Fruit fly (Drosophila melanogaster) whole organism, embryonic: ENCODE measurements around the gene eIF3i.

ENCODE experiments used
- Atf-2 ChIP-seq: fragments of 200-800 bp; sonication (Bioruptor generic); optimal IDR thresholded peaks from 2 replicates; lab custom pipeline; 2016; ENCODE audit warnings: missing biosample characterization, missing genetic modification characterization
- B-H2 ChIP-seq: fragments of 200-800 bp; sonication (Bioruptor generic); optimal IDR thresholded peaks from 2 replicates; lab custom pipeline; 2018; ENCODE audit warnings: missing biosample characterization, mild to moderate bottlenecking, missing genetic modification characterization
- CG1024 ChIP-seq: fragments of 200-800 bp; sonication (Bioruptor generic); IDR thresholded peaks from 2 replicates; pipeline ENCODE4 v1.3.6; 2022; ENCODE audit warnings: missing biosample characterization, missing genetic modification characterization
- CG10321 ChIP-seq: fragments of 200-800 bp; sonication (Bioruptor generic); IDR thresholded peaks from 2 replicates; pipeline ENCODE4 v1.3.6; 2022; ENCODE audit warnings: missing biosample characterization, missing genetic modification characterization
- CG12236 ChIP-seq: fragments of 200-800 bp; sonication (Bioruptor generic); optimal IDR thresholded peaks from 2 replicates; lab custom pipeline; 2016; ENCODE audit warnings: missing biosample characterization, missing genetic modification characterization
- CG13287 ChIP-seq: fragments of 200-800 bp; sonication (Bioruptor generic); IDR thresholded peaks from 2 replicates; pipeline ENCODE4 v1.3.6; 2022; ENCODE audit warnings: missing biosample characterization, missing genetic modification characterization; ENCODE audit not compliant: partially characterized antibody
- CG13296 ChIP-seq: fragments of 200-800 bp; sonication (Bioruptor generic); optimal IDR thresholded peaks from 3 replicates; lab custom pipeline; 2018; ENCODE audit warnings: missing biosample characterization, mild to moderate bottlenecking, missing genetic modification characterization
- CG13624 ChIP-seq: fragments of 200-800 bp; sonication (Bioruptor generic); optimal IDR thresholded peaks from 2 replicates; lab custom pipeline; 2016; ENCODE audit warnings: missing biosample characterization, missing genetic modification characterization
- CG14050 ChIP-seq: fragments of 200-800 bp; sonication (Bioruptor generic); IDR thresholded peaks from 3 replicates; pipeline ENCODE4 v1.3.6; 2022; ENCODE audit warnings: missing biosample characterization, missing genetic modification characterization
- CG15479 ChIP-seq: fragments of 200-800 bp; sonication (Bioruptor generic); optimal IDR thresholded peaks from 3 replicates; lab custom pipeline; 2019; ENCODE audit warnings: missing biosample characterization, mild to moderate bottlenecking, missing genetic modification characterization, moderate library complexity
- CG15514 ChIP-seq: fragments of 200-800 bp; sonication (Bioruptor generic); optimal IDR thresholded peaks from 3 replicates; lab custom pipeline; 2017; ENCODE audit warnings: missing biosample characterization, missing genetic modification characterization, mild to moderate bottlenecking, moderate library complexity, missing genetic modification reagents
- CG1792 ChIP-seq: fragments of 200-800 bp; sonication (Bioruptor generic); optimal IDR thresholded peaks from 2 replicates; lab custom pipeline; 2016; ENCODE audit warnings: missing biosample characterization, missing genetic modification characterization
- CG2120 ChIP-seq: fragments of 200-800 bp; sonication (Bioruptor generic); optimal IDR thresholded peaks from 3 replicates; lab custom pipeline; 2016; ENCODE audit warnings: missing biosample characterization, missing genetic modification characterization
- CG2889 ChIP-seq: fragments of 200-800 bp; sonication (Bioruptor generic); IDR thresholded peaks from 3 replicates; pipeline ENCODE4 v1.3.6; 2022; ENCODE audit warnings: missing biosample characterization, missing genetic modification characterization
- CG30020 ChIP-seq: fragments of 200-800 bp; optimal IDR thresholded peaks from 2 replicates; lab custom pipeline; 2019; ENCODE audit warnings: missing biosample characterization, mild to moderate bottlenecking, missing genetic modification characterization, moderate library complexity
- CG6175 ChIP-seq: fragments of 200-800 bp; sonication (Bioruptor generic); IDR thresholded peaks from 3 replicates; pipeline ENCODE4 v1.3.6; 2022; ENCODE audit warnings: missing biosample characterization, missing genetic modification characterization
- CG6254 ChIP-seq: fragments of 200-800 bp; sonication (Bioruptor generic); optimal IDR thresholded peaks from 3 replicates; lab custom pipeline; 2017; ENCODE audit warnings: mild to moderate bottlenecking, missing biosample characterization, missing genetic modification reagents, missing genetic modification characterization
- CG8359 ChIP-seq: fragments of 200-800 bp; sonication (Bioruptor generic); optimal IDR thresholded peaks from 2 replicates; lab custom pipeline; 2017; ENCODE audit warnings: missing biosample characterization, mild to moderate bottlenecking, missing genetic modification characterization, borderline replicate concordance
- CG9817 ChIP-seq: fragments of 200-800 bp; sonication (Bioruptor generic); optimal IDR thresholded peaks from 2 replicates; lab custom pipeline; 2018; ENCODE audit warnings: missing biosample characterization, mild to moderate bottlenecking, missing genetic modification characterization, moderate library complexity
- Doc3 ChIP-seq: fragments of 200-800 bp; sonication (Bioruptor generic); IDR thresholded peaks from 3 replicates; pipeline ENCODE4 v1.3.6; 2022; ENCODE audit warnings: missing biosample characterization, missing genetic modification characterization; ENCODE audit not compliant: partially characterized antibody
- E2f2 ChIP-seq: fragments of 200-800 bp; sonication (Bioruptor generic); IDR thresholded peaks from 2 replicates; pipeline ENCODE4 v1.3.6; 2022; ENCODE audit warnings: missing biosample characterization, missing genetic modification characterization
- Ets97D ChIP-seq: fragments of 200-800 bp; sonication (Bioruptor generic); optimal IDR thresholded peaks from 3 replicates; lab custom pipeline; 2016; ENCODE audit warnings: missing biosample characterization, missing genetic modification characterization
- HmgZ ChIP-seq: fragments of 200-800 bp; sonication (Bioruptor generic); optimal IDR thresholded peaks from 2 replicates; lab custom pipeline; 2018; ENCODE audit warnings: missing biosample characterization, mild to moderate bottlenecking, missing genetic modification characterization
- Hr51 ChIP-seq, 2 experiments: fragments of 200-800 bp; sonication (Bioruptor generic); optimal IDR thresholded peaks; 2 replicates in 1 of 2; 3 replicates in 1 of 2; lab custom pipeline; 2016 to 2018; ENCODE audit warnings: missing biosample characterization in 2 of 2, missing genetic modification characterization in 2 of 2, mild to moderate bottlenecking in 1 of 2, moderate library complexity in 1 of 2
- MBD-R2 ChIP-seq: fragments of 200-800 bp; sonication (Bioruptor generic); IDR thresholded peaks from 2 replicates; pipeline ENCODE4 v1.3.6; 2022; ENCODE audit warnings: missing biosample characterization, missing genetic modification characterization
- Myb ChIP-seq: fragments of 200-800 bp; sonication (Bioruptor generic); optimal IDR thresholded peaks from 2 replicates; lab custom pipeline; 2016; ENCODE audit warnings: missing biosample characterization, missing genetic modification characterization
- Nf-YB ChIP-seq: fragments of 200-800 bp; sonication (Bioruptor generic); optimal IDR thresholded peaks from 3 replicates; lab custom pipeline; 2019; ENCODE audit warnings: missing biosample characterization, mild to moderate bottlenecking, missing genetic modification characterization, moderate library complexity
- Pdp1 ChIP-seq, 2 experiments: fragments of 200-800 bp; sonication (Bioruptor generic); optimal IDR thresholded peaks; 3 replicates each; lab custom pipeline; 2016; ENCODE audit warnings: missing biosample characterization in 2 of 2, missing genetic modification characterization in 2 of 2, mild to moderate bottlenecking in 1 of 2, moderate library complexity in 1 of 2
- Trl ChIP-seq, 3 experiments: fragments of >200 bp in 2 of 3; fragments of 200-800 bp in 1 of 3; sonication (Bioruptor generic) in 1 of 3; optimal IDR thresholded peaks; 2 replicates in 1 of 3; 3 replicates in 2 of 3; lab custom pipeline; 2016 to 2017; ENCODE audit warnings: missing biosample characterization in 1 of 3, missing genetic modification characterization in 1 of 3
- Usf ChIP-seq: fragments of 200-800 bp; sonication (Bioruptor generic); optimal IDR thresholded peaks from 2 replicates; lab custom pipeline; 2017; ENCODE audit warnings: missing genotype, missing biosample characterization, missing genetic modification characterization
- Xrp1 ChIP-seq: fragments of 200-800 bp; sonication (Bioruptor generic); IDR thresholded peaks from 2 replicates; pipeline ENCODE4 v1.3.6; 2022; ENCODE audit warnings: missing biosample characterization, missing genetic modification characterization
- ab ChIP-seq: fragments of 200-800 bp; sonication (Bioruptor generic); optimal IDR thresholded peaks from 2 replicates; lab custom pipeline; 2016; ENCODE audit warnings: missing biosample characterization, missing genetic modification characterization
- aop ChIP-seq: fragments of 200-800 bp; sonication (Bioruptor generic); IDR thresholded peaks from 2 replicates; pipeline ENCODE4 v1.3.6; 2022; ENCODE audit warnings: missing biosample characterization, missing genetic modification characterization
- ato ChIP-seq: fragments of 200-800 bp; sonication (Bioruptor generic); IDR thresholded peaks from 2 replicates; pipeline ENCODE4 v1.3.6; 2022; ENCODE audit warnings: missing biosample characterization, missing genetic modification characterization; ENCODE audit not compliant: partially characterized antibody
- chif ChIP-seq, 2 experiments: fragments of 200-800 bp; sonication (Bioruptor generic); optimal IDR thresholded peaks; 3 replicates each; lab custom pipeline; 2016; ENCODE audit warnings: missing biosample characterization in 2 of 2, missing genetic modification characterization in 2 of 2
- crc ChIP-seq: fragments of 200-800 bp; sonication (Bioruptor generic); optimal IDR thresholded peaks from 2 replicates; lab custom pipeline; 2016; ENCODE audit warnings: missing biosample characterization, missing genetic modification characterization
- da ChIP-seq: fragments of 200-800 bp; sonication (Bioruptor generic); optimal IDR thresholded peaks from 2 replicates; lab custom pipeline; 2016; ENCODE audit warnings: missing biosample characterization, missing genetic modification characterization
- danr ChIP-seq: fragments of 200-800 bp; sonication (Bioruptor generic); IDR thresholded peaks from 2 replicates; pipeline ENCODE4 v1.3.6; 2022; ENCODE audit warnings: missing biosample characterization, missing genetic modification characterization
- gcm2 ChIP-seq: fragments of 200-800 bp; sonication (Bioruptor generic); optimal IDR thresholded peaks from 2 replicates; lab custom pipeline; 2016; ENCODE audit warnings: missing biosample characterization, missing genetic modification characterization
- hbn ChIP-seq: fragments of 200-800 bp; sonication (Bioruptor generic); IDR thresholded peaks from 2 replicates; pipeline ENCODE4 v1.3.6; 2022; ENCODE audit warnings: missing biosample characterization, missing genetic modification characterization; ENCODE audit not compliant: partially characterized antibody
- nerfin-2 ChIP-seq: fragments of 200-800 bp; sonication (Bioruptor generic); IDR thresholded peaks from 2 replicates; pipeline ENCODE4 v1.3.6; 2022; ENCODE audit warnings: missing biosample characterization, missing genetic modification characterization; ENCODE audit not compliant: partially characterized antibody
- phol ChIP-seq: fragments of 200-800 bp; sonication (Bioruptor generic); optimal IDR thresholded peaks from 3 replicates; lab custom pipeline; 2018; ENCODE audit warnings: missing biosample characterization, mild to moderate bottlenecking, missing genetic modification characterization, moderate library complexity
- prd ChIP-seq, 3 experiments: fragments of >200 bp in 2 of 3; fragments of 200-800 bp in 1 of 3; sonication (Bioruptor generic) in 1 of 3; optimal IDR thresholded peaks in 2 of 3; IDR thresholded peaks in 1 of 3; 2 replicates in 2 of 3; 3 replicates in 1 of 3; pipeline versions ENCODE4 v1.3.6 to Lab custom; 2017 to 2022; ENCODE audit warnings: missing biosample characterization in 1 of 3, missing genetic modification characterization in 1 of 3
- sc ChIP-seq, 3 experiments: fragments of >200 bp in 2 of 3; fragments of 200-800 bp in 1 of 3; sonication (Bioruptor generic) in 1 of 3; optimal IDR thresholded peaks; 2 replicates in 2 of 3; 3 replicates in 1 of 3; lab custom pipeline; 2017; ENCODE audit warnings: mild to moderate bottlenecking in 1 of 3, missing biosample characterization in 1 of 3, missing genetic modification characterization in 1 of 3, missing genetic modification reagents in 1 of 3
- slp2 ChIP-seq: fragments of 200-800 bp; sonication (Bioruptor generic); optimal IDR thresholded peaks from 2 replicates; lab custom pipeline; 2016; ENCODE audit warnings: missing biosample characterization, missing genetic modification characterization
- twi ChIP-seq: fragments of 200-800 bp; optimal IDR thresholded peaks from 2 replicates; lab custom pipeline; 2019; ENCODE audit warnings: missing biosample characterization, mild to moderate bottlenecking, missing genetic modification characterization, moderate library complexity
- vfl ChIP-seq: fragments of 200-800 bp; sonication (Bioruptor generic); optimal IDR thresholded peaks from 2 replicates; lab custom pipeline; 2016; ENCODE audit warnings: missing biosample characterization, missing genetic modification characterization
- zfh1 ChIP-seq: fragments of 200-800 bp; sonication (Bioruptor generic); IDR thresholded peaks from 3 replicates; pipeline ENCODE4 v1.3.6; 2022; ENCODE audit warnings: missing biosample characterization, missing genetic modification characterization

The eIF3i gene

dm6 chr2L:5010784-5011260 is 43.2 kb upstream of the eIF3i start, which contains the start of the genes CG31917, Tfb5 and SelT (continued):
- TF ChIP-seq slp2 (GFP tag; lab: Kevin White, UChicago), result no peak
- peak; percentile 43; the same call in 1 of the 2 replicates for TF ChIP-seq Xrp1 (GFP tag; lab: Robert Waterston, UW)
- no peak for TF ChIP-seq CG6254
- TF ChIP-seq CG30020 (tag; lab: Kevin White, UChicago), result no peak
- TF ChIP-seq gcm2 (GFP tag; lab: Kevin White, UChicago), result no peak
- TF ChIP-seq Myb (GFP tag; lab: Kevin White, UChicago), result peak; percentile 14
- TF ChIP-seq CG13296 (GFP tag; lab: Kevin White, UChicago), result no peak
- TF ChIP-seq twi (tag; lab: Kevin White, UChicago), result peak; percentile 50
- peak; percentile 59; the same call in 1 of the 3 replicates for TF ChIP-seq zfh1
- TF ChIP-seq CG14050 (GFP tag; lab: Robert Waterston, UW), result no peak
- peak; percentile 85 for TF ChIP-seq CG13287 (GFP tag; lab: Robert Waterston, UW)
- TF ChIP-seq da (GFP tag; lab: Kevin White, UChicago), result no peak
- no peak for TF ChIP-seq Nf-YB (GFP tag; lab: Kevin White, UChicago)
- peak; percentile 37; the same call in 1 of the 2 replicates for TF ChIP-seq nerfin-2 (GFP tag; lab: Robert Waterston, UW)
- peak; percentile 30 for TF ChIP-seq Atf-2 (GFP tag; lab: Kevin White, UChicago)
- TF ChIP-seq Usf (GFP tag; lab: Kevin White, UChicago), result peak; percentile 10
- TF ChIP-seq CG6175 (GFP tag; lab: Robert Waterston, UW), result no peak
- peak; percentile 34; the same call in 1 of the 2 replicates for TF ChIP-seq CG1024 (GFP tag; lab: Robert Waterston, UW)
- no peak for TF ChIP-seq aop (GFP tag; lab: Robert Waterston, UW)
- peak; percentile 42 for TF ChIP-seq B-H2 (GFP tag; lab: Kevin White, UChicago)
- TF ChIP-seq E2f2 (GFP tag; lab: Robert Waterston, UW), result 0 out of 2 replicates have a peak, but pooled peaks have one; percentile 11
- no peak for TF ChIP-seq Trl (optimal IDR thresholded peaks at IDR 0.05; lab: Kevin White, UChicago)
- TF ChIP-seq Trl (GFP tag; optimal IDR thresholded peaks at IDR 0.05; lab: Kevin White, UChicago), result no peak
- TF ChIP-seq phol (tag; lab: Kevin White, UChicago), result peak; percentile 70
- peak; percentile 93 for TF ChIP-seq MBD-R2 (GFP tag; lab: Robert Waterston, UW)
- no peak for TF ChIP-seq ab (GFP tag; lab: Kevin White, UChicago)
- peak; percentile 34; the same call in 1 of the 2 replicates for TF ChIP-seq danr (GFP tag; lab: Robert Waterston, UW)
- TF ChIP-seq CG9817 (tag; lab: Kevin White, UChicago), result peak; percentile 75
- TF ChIP-seq CG10321 (GFP tag; lab: Robert Waterston, UW), result no peak
- TF ChIP-seq prd (optimal IDR thresholded peaks at IDR 0.05; lab: Kevin White, UChicago), result no peak
- TF ChIP-seq prd (GFP tag; IDR thresholded peaks at IDR 0.05; lab: Robert Waterston, UW), result peak; percentile 55; the same call in 2 of the 3 replicates
- TF ChIP-seq CG15514, result peak; percentile 60
- TF ChIP-seq vfl, result peak; percentile 58
- TF ChIP-seq CG8359, result no peak
- TF ChIP-seq Doc3 (GFP tag; lab: Robert Waterston, UW), result peak; percentile 83
- TF ChIP-seq ato (GFP tag; lab: Robert Waterston, UW), result no peak
- TF ChIP-seq HmgZ (tag; lab: Kevin White, UChicago), result peak; percentile 76
- peak; percentile 37 for TF ChIP-seq CG1792 (GFP tag; lab: Kevin White, UChicago)
- peak; percentile 65 for TF ChIP-seq hbn
- TF ChIP-seq Hr51 (GFP tag; optimal IDR thresholded peaks at IDR 0.05; lab: Kevin White, UChicago), result peak; percentile 57 to 65
- TF ChIP-seq CG15479, result no peak
- TF ChIP-seq sc (optimal IDR thresholded peaks at IDR 0.05; lab: Kevin White, UChicago), result no peak
- TF ChIP-seq sc (GFP tag; optimal IDR thresholded peaks at IDR 0.05; lab: Kevin White, UChicago), result no peak
- TF ChIP-seq Pdp1 (GFP tag; optimal IDR thresholded peaks at IDR 0.05; lab: Kevin White, UChicago), result peak; percentile 52 to 54
- peak; percentile 65 for TF ChIP-seq Ets97D (GFP tag; lab: Kevin White, UChicago)
- peak; percentile 85 for TF ChIP-seq CG2120
- TF ChIP-seq CG12236 (GFP tag; lab: Kevin White, UChicago), result no peak
- TF ChIP-seq CG13624 (GFP tag; lab: Kevin White, UChicago), result peak; percentile 82
- peak; percentile 17 to 52 for TF ChIP-seq chif (GFP tag; optimal IDR thresholded peaks at IDR 0.05; lab: Kevin White, UChicago)
- no peak for TF ChIP-seq crc (GFP tag; lab: Kevin White, UChicago)
- TF ChIP-seq CG2889 (GFP tag; lab: Robert Waterston, UW), result no peak
